Worm (Caenorhabditis elegans): ENCODE data around the gene C03E10.1.

The C03E10.1 gene

ce11 chrV:11263025-11263424 is 28.0 kb upstream of the C03E10.1 start, which contains the start of gene F07B10.4:
Gene F07B10.4 (minus strand): TSS chrV:11263125.
- no peak for TF ChIP-seq nhr-80 (tag; optimal IDR thresholded peaks at IDR 0.05)
- TF ChIP-seq gei-17 (GFP tag; optimal IDR thresholded peaks at IDR 0.05): no peak
- no peak for TF ChIP-seq ceh-91 (GFP tag; IDR thresholded peaks at IDR 0.05)
- no peak for TF ChIP-seq tlf-1 (GFP tag; optimal IDR thresholded peaks at IDR 0.05)
- TF ChIP-seq hmg-20 (GFP tag; IDR thresholded peaks at IDR 0.05): no peak
- no peak for TF ChIP-seq nhr-90 (tag; optimal IDR thresholded peaks at IDR 0.05)
- no peak for TF ChIP-seq rcor-1 (GFP tag; IDR thresholded peaks at IDR 0.05)
- no peak for TF ChIP-seq F55B11.4 (tag; optimal IDR thresholded peaks at IDR 0.05; ENCODE audit: borderline replicate concordance, insufficient read depth)
- no peak for TF ChIP-seq sptf-2 (GFP tag; optimal IDR thresholded peaks at IDR 0.05)
- no peak for TF ChIP-seq zfh-2 (GFP tag; conservative IDR thresholded peaks at IDR 0.05)
- no peak for TF ChIP-seq lin-26 (GFP tag; IDR thresholded peaks at IDR 0.05)
- TF ChIP-seq dpff-1 (tag; optimal IDR thresholded peaks at IDR 0.05): no peak
- no peak for TF ChIP-seq Y56A3A.18 (GFP tag; IDR thresholded peaks at IDR 0.05)
- no peak for TF ChIP-seq F49E8.2 (tag; optimal IDR thresholded peaks at IDR 0.05; ENCODE audit: insufficient read depth)

- TF ChIP-seq nhr-80 (tag; optimal IDR thresholded peaks at IDR 0.05) (peak; percentile 61), dpff-1 (tag; optimal IDR thresholded peaks at IDR 0.05) (no peak)
These were observed 25.5 kb upstream of the C03E10.1 start, which contains the start of gene cln-3.1 for ce11 chrV:11265482-11265881. Gene cln-3.1 (minus strand): TSS chrV:11265652.

- TF ChIP-seq mcd-1 (GFP tag; IDR thresholded peaks at IDR 0.05) (no peak), lsl-1 (GFP tag; optimal IDR thresholded peaks at IDR 0.05) (no peak), F57A8.1 (GFP tag; optimal IDR thresholded peaks at IDR 0.05) (no peak), F22D6.2 (tag; optimal IDR thresholded peaks at IDR 0.05) (no peak), ceh-100 (GFP tag; IDR thresholded peaks at IDR 0.05) (no peak), snpc-4 (GFP tag; optimal IDR thresholded peaks at IDR 0.05) (no peak), snpc-4 (tag; optimal IDR thresholded peaks at IDR 0.05) (no peak), lag-1 (GFP tag; IDR thresholded peaks at IDR 0.05) (no peak), hrde-1 (tag; optimal IDR thresholded peaks at IDR 0.05; ENCODE audit: borderline replicate concordance) (no peak), Y95B8A.8 (GFP tag; IDR thresholded peaks at IDR 0.05) (no peak), ceh-79 (tag; optimal IDR thresholded peaks at IDR 0.05) (no peak), ZK185.1 (tag; optimal IDR thresholded peaks at IDR 0.05; ENCODE audit: poor library complexity, severe bottlenecking) (no peak), madf-6 (GFP tag; IDR thresholded peaks at IDR 0.05) (no peak), cebp-2 (GFP tag; IDR thresholded peaks at IDR 0.05) (no peak), Y67H2A.10 (GFP tag; conservative IDR thresholded peaks at IDR 0.05) (no peak), bed-1 (GFP tag; IDR thresholded peaks at IDR 0.05) (no peak), nhr-90 (tag; optimal IDR thresholded peaks at IDR 0.05) (no peak)
These were observed 24.3 kb upstream of the C03E10.1 start, which contains the start of gene str-116 for ce11 chrV:11266681-11267080. Gene str-116 (plus strand): TSS chrV:11266981.

- TF ChIP-seq hmg-1.2 (GFP tag; IDR thresholded peaks at IDR 0.05) (no peak), F23B12.7 (tag; optimal IDR thresholded peaks at IDR 0.05; ENCODE audit: insufficient read depth) (no peak), lin-54 (GFP tag; optimal IDR thresholded peaks at IDR 0.05) (no peak), ztf-28 (GFP tag; IDR thresholded peaks at IDR 0.05) (no peak), ccch-3 (GFP tag; optimal IDR thresholded peaks at IDR 0.05) (no peak), rpc-1 (optimal IDR thresholded peaks at IDR 0.05) (no peak), rpc-1 (tag; optimal IDR thresholded peaks at IDR 0.05) (no peak), C06A6.2 (GFP tag; conservative IDR thresholded peaks at IDR 0.05) (no peak), rcor-1 (GFP tag; IDR thresholded peaks at IDR 0.05) (no peak)
These were observed 22.2 kb upstream of the C03E10.1 start, which contains the start of gene str-115 for ce11 chrV:11268791-11269190. Gene str-115 (plus strand): TSS chrV:11269091.
